Worm (Caenorhabditis elegans) whole organism, L4/young adult: ENCODE results near the gene F36G9.3.

ENCODE experiments used
- W03F9.2 ChIP-seq: fragments of 150-350 bp; optimal IDR thresholded peaks from 2 replicates; lab custom pipeline; 2014; ENCODE audit warnings: missing biosample characterization, missing genetic modification characterization
- dao-5 ChIP-seq: sonication (generic microtip); optimal IDR thresholded peaks from 2 replicates; lab custom pipeline; 2016; ENCODE audit warnings: missing genotype, missing genetic modification characterization, moderate library complexity, missing compliant biosample characterization

DNA sequence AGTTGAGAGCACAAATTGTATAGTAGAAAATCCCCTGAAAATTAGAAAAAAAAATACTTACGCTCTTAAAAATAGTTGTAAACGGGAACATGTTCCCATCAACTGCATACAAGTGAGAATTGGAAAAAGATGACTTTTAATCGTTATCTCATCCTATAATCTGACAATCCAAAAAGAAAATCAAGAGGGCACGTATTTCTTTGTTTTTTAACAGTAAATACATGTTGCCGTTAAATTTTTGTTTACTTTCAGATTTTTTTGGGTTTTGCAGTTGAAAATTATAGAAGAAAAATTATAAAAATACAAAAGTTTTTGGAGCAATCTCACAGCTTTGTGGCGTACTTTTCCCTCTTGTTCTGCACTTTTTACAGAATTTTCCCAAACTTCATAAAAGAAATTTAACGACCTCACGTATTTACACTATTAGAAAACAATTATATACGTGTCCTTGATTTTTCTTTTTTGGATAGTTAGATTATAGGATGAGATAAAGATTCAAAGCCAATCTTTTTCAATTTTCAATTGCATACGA, 39.5 kb downstream of the F36G9.3 start, which contains the start of the genes C06C6.9 and C06C6.8:
- TF ChIP-seq dao-5 (tag; lab: Kevin White, UChicago) (no peak), W03F9.2 (tag; lab: Kevin White, UChicago) (no peak)
